Worm (Caenorhabditis elegans) whole organism, L4 larva: ENCODE measurements around the gene cct-1.

ENCODE experiments used
- ama-1 ChIP-seq: fragments of 150-350 bp; optimal IDR thresholded peaks from 2 replicates; lab custom pipeline; 2014; ENCODE audit warnings: inconsistent platforms, mixed read lengths
- daf-16 ChIP-seq, 3 experiments: sonication (generic microtip); optimal IDR thresholded peaks; 2 replicates each; lab custom pipeline; 2016 to 2017; ENCODE audit warnings: missing genetic modification characterization in 3 of 3, missing genetic modification reagents in 3 of 3, mild to moderate bottlenecking in 2 of 3, missing compliant biosample characterization in 2 of 3, missing biosample characterization in 1 of 3, moderate library complexity in 1 of 3
- fkh-10 ChIP-seq: fragments of 150-350 bp; optimal IDR thresholded peaks from 2 replicates; lab custom pipeline; 2014; ENCODE audit warnings: missing biosample characterization, missing genetic modification reagents, missing genetic modification characterization

ce11 chrII:8178614-8179013, 6.6 kb upstream of the cct-1 start:
- TF ChIP-seq fkh-10 (GFP tag; lab: Kevin White, UChicago), result no peak
- TF ChIP-seq ama-1 (lab: Kevin White, UChicago), result no peak
- TF ChIP-seq daf-16 (GFP tag; optimal IDR thresholded peaks at IDR 0.05; lab: Kevin White, UChicago), result no peak
- TF ChIP-seq daf-16 (tag; optimal IDR thresholded peaks at IDR 0.05; lab: Kevin White, UChicago), result no peak
